Worm (Caenorhabditis elegans) whole organism, young adult: Measurements from ENCODE around the gene W04E12.4.

ENCODE experiments used
- D2030.7 ChIP-seq: fragments of 200-800 bp; sonication (Bioruptor generic); IDR thresholded peaks from 2 replicates; pipeline ENCODE4 v1.3.6; 2022; ENCODE audit warnings: missing genetic modification reagents, missing genetic modification characterization, missing compliant biosample characterization
- F10E7.11 ChIP-seq: sonication (generic microtip); optimal IDR thresholded peaks from 2 replicates; lab custom pipeline; 2017; ENCODE audit warnings: mild to moderate bottlenecking, missing genetic modification characterization, moderate library complexity, missing compliant biosample characterization
- F52B5.7 ChIP-seq: sonication (generic microtip); optimal IDR thresholded peaks from 2 replicates; lab custom pipeline; 2016; ENCODE audit warnings: mild to moderate bottlenecking, missing genetic modification characterization, missing compliant biosample characterization
- Y67H2A.10 ChIP-seq: fragments of 200-800 bp; sonication (Bioruptor generic); conservative IDR thresholded peaks from 2 replicates; pipeline ENCODE4 v1.3.6; 2022; ENCODE audit warnings: missing genetic modification reagents, missing genetic modification characterization, missing compliant biosample characterization
- ama-1 ChIP-seq, 3 experiments: fragments of 150-350 bp in 1 of 3; sonication (generic microtip) in 2 of 3; optimal IDR thresholded peaks; 2 replicates each; lab custom pipeline; 2014 to 2018; ENCODE audit warnings: missing biosample characterization in 2 of 3, missing genetic modification characterization in 2 of 3, missing genetic modification reagents in 2 of 3
- aptf-2 ChIP-seq: fragments of 200-800 bp; sonication (Bioruptor generic); conservative IDR thresholded peaks from 2 replicates; pipeline ENCODE4 v1.3.6; 2022; ENCODE audit warnings: missing genetic modification reagents, missing genetic modification characterization, missing compliant biosample characterization
- aptf-3 ChIP-seq: fragments of 200-800 bp; sonication (Bioruptor generic); IDR thresholded peaks from 2 replicates; pipeline ENCODE4 v1.3.6; 2022; ENCODE audit warnings: missing genetic modification characterization, missing compliant biosample characterization
- athp-1 ChIP-seq: sonication (generic microtip); optimal IDR thresholded peaks from 2 replicates; lab custom pipeline; 2017; ENCODE audit warnings: mild to moderate bottlenecking, missing genetic modification characterization, missing compliant biosample characterization
- bed-1 ChIP-seq: fragments of 200-800 bp; sonication (Bioruptor generic); IDR thresholded peaks from 2 replicates; pipeline ENCODE4 v1.3.6; 2022; ENCODE audit warnings: missing genetic modification reagents, missing genetic modification characterization, missing compliant biosample characterization
- bed-2 ChIP-seq: fragments of 200-800 bp; sonication (Bioruptor generic); IDR thresholded peaks from 2 replicates; pipeline ENCODE4 v1.3.6; 2022; ENCODE audit warnings: missing genetic modification reagents, missing genetic modification characterization, missing compliant biosample characterization
- ceh-27 ChIP-seq: fragments of 200-800 bp; sonication (Bioruptor generic); optimal IDR thresholded peaks from 2 replicates; lab custom pipeline; 2018; ENCODE audit warnings: mild to moderate bottlenecking, missing genetic modification characterization, moderate library complexity, missing compliant biosample characterization
- ceh-91 ChIP-seq: fragments of 200-800 bp; sonication (Bioruptor generic); IDR thresholded peaks from 2 replicates; pipeline ENCODE4 v1.3.6; 2022; ENCODE audit warnings: missing genetic modification reagents, missing genetic modification characterization, missing compliant biosample characterization
- dpl-1 ChIP-seq: fragments of 150-350 bp; optimal IDR thresholded peaks from 2 replicates; lab custom pipeline; 2014; ENCODE audit warnings: missing biosample characterization, missing genetic modification reagents, missing genetic modification characterization
- egl-44 ChIP-seq: fragments of 200-800 bp; sonication (Bioruptor generic); IDR thresholded peaks from 2 replicates; pipeline ENCODE4 v1.3.6; 2022; ENCODE audit warnings: missing genetic modification reagents, missing genetic modification characterization, missing compliant biosample characterization
- gei-17 ChIP-seq: fragments of 200-800 bp; sonication (Bioruptor generic); optimal IDR thresholded peaks from 2 replicates; lab custom pipeline; 2018; ENCODE audit warnings: mild to moderate bottlenecking, missing genetic modification characterization, missing compliant biosample characterization
- him-1 ChIP-seq: sonication (generic microtip); optimal IDR thresholded peaks from 2 replicates; lab custom pipeline; 2016; ENCODE audit warnings: missing genotype, missing genetic modification reagents, missing genetic modification characterization, missing compliant biosample characterization
- hlh-12 ChIP-seq: sonication (generic microtip); optimal IDR thresholded peaks from 2 replicates; lab custom pipeline; 2016; ENCODE audit warnings: missing genetic modification characterization, missing compliant biosample characterization
- hlh-26 ChIP-seq: fragments of 200-800 bp; sonication (Bioruptor generic); conservative IDR thresholded peaks from 2 replicates; pipeline ENCODE4 v1.3.6; 2022; ENCODE audit warnings: missing genetic modification reagents, missing genetic modification characterization, missing compliant biosample characterization
- hmg-1.2 ChIP-seq: fragments of 200-800 bp; sonication (Bioruptor generic); IDR thresholded peaks from 2 replicates; pipeline ENCODE4 v1.3.6; 2022; ENCODE audit warnings: missing genetic modification reagents, missing genetic modification characterization, missing compliant biosample characterization
- hmg-20 ChIP-seq: fragments of 200-800 bp; sonication (Bioruptor generic); IDR thresholded peaks from 2 replicates; pipeline ENCODE4 v1.3.6; 2022; ENCODE audit warnings: missing genetic modification reagents, missing genetic modification characterization, missing compliant biosample characterization
- hsf-1 ChIP-seq: fragments of 200-800 bp; sonication (Bioruptor generic); IDR thresholded peaks from 2 replicates; pipeline ENCODE4 v1.3.6; 2022; ENCODE audit warnings: missing genetic modification reagents, missing genetic modification characterization, missing compliant biosample characterization
- lag-1 ChIP-seq: fragments of 200-800 bp; sonication (Bioruptor generic); IDR thresholded peaks from 2 replicates; pipeline ENCODE4 v1.3.6; 2022; ENCODE audit warnings: missing genetic modification reagents, missing genetic modification characterization, missing compliant biosample characterization
- let-607 ChIP-seq, 2 experiments: fragments of 200-800 bp in 1 of 2; sonication (Bioruptor generic) in 1 of 2; sonication (generic microtip) in 1 of 2; optimal IDR thresholded peaks; 2 replicates each; lab custom pipeline; 2016 to 2018; ENCODE audit warnings: mild to moderate bottlenecking in 2 of 2, missing compliant biosample characterization in 2 of 2, missing genetic modification characterization in 2 of 2, moderate library complexity in 2 of 2, missing genotype in 1 of 2
- lin-40 ChIP-seq: sonication (generic microtip); optimal IDR thresholded peaks from 2 replicates; lab custom pipeline; 2016; ENCODE audit warnings: missing genetic modification characterization, mild to moderate bottlenecking, missing compliant biosample characterization, missing genotype, missing genetic modification reagents
- lsy-27 ChIP-seq: sonication (generic microtip); optimal IDR thresholded peaks from 2 replicates; lab custom pipeline; 2017; ENCODE audit warnings: missing genetic modification characterization, mild to moderate bottlenecking, missing compliant biosample characterization, antibody characterized with exemption, missing genotype, borderline replicate concordance; ENCODE audit not compliant: insufficient read depth
- mes-4 ChIP-seq: sonication (generic microtip); optimal IDR thresholded peaks from 2 replicates; lab custom pipeline; 2016; ENCODE audit warnings: missing genotype, missing genetic modification characterization, missing compliant biosample characterization
- mxl-1 ChIP-seq: sonication (generic microtip); optimal IDR thresholded peaks from 2 replicates; lab custom pipeline; 2016; ENCODE audit warnings: missing genetic modification characterization, missing compliant biosample characterization
- pha-4 ChIP-seq: fragments of 150-350 bp; sonication (generic microtip); optimal IDR thresholded peaks from 2 replicates; lab custom pipeline; 2014; ENCODE audit warnings: missing biosample characterization, missing genetic modification reagents, missing genetic modification characterization
- snpc-3.4 ChIP-seq: sonication (generic microtip); optimal IDR thresholded peaks from 2 replicates; lab custom pipeline; 2017; ENCODE audit warnings: missing genetic modification characterization, mild to moderate bottlenecking, missing compliant biosample characterization, antibody characterized with exemption, moderate library complexity, missing genotype, missing genetic modification reagents
- snpc-4 ChIP-seq, 5 experiments: fragments of 150-350 bp in 1 of 5; sonication (generic microtip) in 4 of 5; optimal IDR thresholded peaks; 2 replicates each; lab custom pipeline; 2014 to 2018; ENCODE audit warnings: missing genetic modification characterization in 5 of 5, missing biosample characterization in 3 of 5, antibody characterized with exemption in 2 of 5, mild to moderate bottlenecking in 2 of 5, missing compliant biosample characterization in 2 of 5, missing genotype in 2 of 5, moderate library complexity in 2 of 5, missing genetic modification reagents in 1 of 5
- tbp1 ChIP-seq: fragments of 200-800 bp; sonication (Bioruptor generic); optimal IDR thresholded peaks from 2 replicates; lab custom pipeline; 2018; ENCODE audit warnings: mild to moderate bottlenecking, missing genetic modification characterization, missing compliant biosample characterization
- unc-62 ChIP-seq: fragments of 150-350 bp; optimal IDR thresholded peaks from 2 replicates; lab custom pipeline; 2014; ENCODE audit warnings: missing biosample characterization, missing genetic modification reagents, missing genetic modification characterization
- ztf-22 ChIP-seq: fragments of 200-800 bp; sonication (Bioruptor generic); optimal IDR thresholded peaks from 2 replicates; lab custom pipeline; 2018; ENCODE audit warnings: mild to moderate bottlenecking, missing genetic modification characterization, moderate library complexity, missing compliant biosample characterization
- ztf-26 ChIP-seq: sonication (generic microtip); optimal IDR thresholded peaks from 2 replicates; lab custom pipeline; 2017; ENCODE audit warnings: missing genetic modification characterization, missing compliant biosample characterization

Gene W04E12.4

DNA sequence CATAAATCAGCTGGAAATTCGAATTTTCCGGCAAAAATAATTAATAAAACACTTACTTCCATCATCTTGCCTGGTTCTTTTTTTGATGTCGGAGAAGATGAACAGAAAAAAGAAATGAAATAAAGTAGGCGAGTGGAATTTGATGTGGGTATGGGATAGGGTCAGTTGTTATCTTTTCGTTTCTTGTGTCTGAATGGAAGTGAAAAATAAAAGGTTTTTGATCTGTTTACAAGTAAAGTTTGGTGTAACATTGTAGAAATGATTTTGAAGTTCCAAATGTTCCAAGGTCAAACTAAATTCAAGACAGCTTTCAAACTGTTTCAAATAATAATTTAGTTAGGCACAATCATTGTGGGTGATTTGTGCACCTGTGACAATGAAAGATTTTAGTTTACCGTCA lies 5.9 kb upstream of the W04E12.4 start, which contains the start of gene W04E12.7:
TSS of gene W04E12.7 (minus strand) at position 101 of the 400 bp plus-strand sequence.
- TF ChIP-seq mxl-1 (no peak), ztf-22 (GFP tag; lab: Kevin White, UChicago) (no peak), aptf-3 (GFP tag; lab: Robert Waterston, UW) (no peak), pha-4 (tag; lab: Kevin White, UChicago) (no peak), hmg-1.2 (no peak), athp-1 (no peak)

DNA sequence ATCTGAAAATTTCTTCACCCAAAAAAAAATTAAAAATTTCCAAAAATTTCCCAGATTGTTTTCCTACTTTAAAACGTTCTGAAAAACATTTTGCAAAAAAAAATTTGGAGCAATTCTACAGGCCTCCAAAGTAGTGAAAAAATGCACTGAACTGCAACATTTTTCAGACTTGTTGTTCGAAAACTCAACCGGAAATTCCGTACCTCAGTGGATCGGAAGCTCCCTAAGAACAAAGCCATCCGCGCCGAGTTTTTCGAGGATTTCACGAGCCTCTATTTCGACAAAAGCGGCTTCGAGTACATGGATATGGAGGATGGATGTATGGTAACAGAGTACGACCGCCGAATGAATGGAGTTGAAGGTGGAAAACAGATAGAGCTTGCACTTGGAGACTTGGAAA lies 5.3 kb upstream of the W04E12.4 start, which contains the start of gene fbxa-131:
TSS of gene fbxa-131 (plus strand) at position 301 of the 400 bp plus-strand sequence.
- TF ChIP-seq mes-4 (tag; lab: Kevin White, UChicago) (no peak), Y67H2A.10 (GFP tag; lab: Robert Waterston, UW) (no peak), tbp1 (GFP tag; lab: Kevin White, UChicago) (no peak), lin-40 (tag; lab: Kevin White, UChicago) (no peak), aptf-2 (no peak), egl-44 (GFP tag; lab: Robert Waterston, UW) (no peak), snpc-3.4 (tag; lab: Kevin White, UChicago) (no peak), hsf-1 (GFP tag; lab: Robert Waterston, UW) (no peak), lsy-27 (tag; lab: Kevin White, UChicago) (no peak), F52B5.7 (tag; lab: Kevin White, UChicago) (no peak), bed-2 (no peak), D2030.7 (GFP tag; lab: Robert Waterston, UW) (no peak), ceh-91 (no peak), bed-1 (GFP tag; lab: Robert Waterston, UW) (no peak), ama-1 (optimal IDR thresholded peaks at IDR 0.05; lab: Kevin White, UChicago) (no peak), ama-1 (GFP tag; optimal IDR thresholded peaks at IDR 0.05; lab: Kevin White, UChicago) (no peak), hlh-26 (GFP tag; lab: Robert Waterston, UW) (no peak), hlh-12 (tag; lab: Kevin White, UChicago) (no peak), gei-17 (GFP tag; lab: Kevin White, UChicago) (no peak), F10E7.11 (tag; lab: Kevin White, UChicago) (no peak), unc-62 (no peak)
- TF ChIP-seq, all 124 proteins: peak for 0

DNA sequence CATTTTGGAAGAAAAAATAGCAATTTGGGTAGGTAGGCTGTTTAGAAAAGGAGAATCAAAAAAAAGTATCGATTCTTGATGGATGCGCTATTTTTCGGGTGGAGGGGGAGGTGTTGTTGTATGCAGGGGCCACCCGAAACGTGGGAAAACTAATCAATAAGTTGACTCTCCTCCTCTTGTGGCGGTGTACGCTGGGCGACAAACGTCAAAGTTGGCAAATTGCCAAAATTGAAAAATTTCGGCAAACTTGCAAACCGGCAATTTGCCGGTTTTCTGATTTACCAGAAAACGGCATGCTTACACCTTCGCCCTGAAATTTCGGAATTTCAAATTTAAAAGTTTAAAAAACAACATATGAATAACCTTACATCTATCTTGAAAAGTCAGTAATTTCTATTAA lies 2.4 kb upstream of the W04E12.4 start, which contains the start of gene W04E12.2:
TSS of gene W04E12.2 (minus strand) at position 101 of the 400 bp plus-strand sequence.
- TF ChIP-seq hmg-20, result no peak
- TF ChIP-seq dpl-1 (GFP tag; lab: Kevin White, UChicago), result no peak
- no peak for TF ChIP-seq ztf-26 (tag; lab: Kevin White, UChicago)
- TF ChIP-seq lag-1 (GFP tag; lab: Robert Waterston, UW), result no peak
- TF ChIP-seq let-607 (tag; optimal IDR thresholded peaks at IDR 0.05; lab: Kevin White, UChicago), result no peak
- no peak for TF ChIP-seq ceh-27 (GFP tag; lab: Kevin White, UChicago)
- TF ChIP-seq D2030.7 (GFP tag; lab: Robert Waterston, UW), result no peak
- no peak for TF ChIP-seq him-1 (tag; lab: Kevin White, UChicago)
- TF ChIP-seq snpc-4 (GFP tag; optimal IDR thresholded peaks at IDR 0.05; lab: Kevin White, UChicago), result no peak
- TF ChIP-seq snpc-4 (tag; optimal IDR thresholded peaks at IDR 0.05; lab: Kevin White, UChicago), result no peak
- TF ChIP-seq, all 124 proteins: peak for 0
